Fruit fly (Drosophila melanogaster) whole organism, embryonic: ENCODE measurements around the gene Ilp1.

Experiments used
- CG2678 ChIP-seq: fragments of 200-800 bp; sonication (Bioruptor generic); optimal IDR thresholded peaks from 3 replicates; lab custom pipeline; 2019; ENCODE audit warnings: missing biosample characterization, mild to moderate bottlenecking, missing genetic modification characterization, moderate library complexity
- CG32532 ChIP-seq: fragments of 200-800 bp; sonication (Bioruptor generic); IDR thresholded peaks from 2 replicates; pipeline ENCODE4 v1.3.6; 2022; ENCODE audit warnings: missing biosample characterization, missing genetic modification characterization
- HLHmδ ChIP-seq: fragments of 200-800 bp; sonication (Bioruptor generic); optimal IDR thresholded peaks from 2 replicates; lab custom pipeline; 2018; ENCODE audit warnings: missing biosample characterization, mild to moderate bottlenecking, missing genetic modification characterization, moderate library complexity
- Poxn ChIP-seq: fragments of 200-800 bp; sonication (Bioruptor generic); IDR thresholded peaks from 2 replicates; pipeline ENCODE4 v1.3.6; 2022; ENCODE audit warnings: missing biosample characterization, missing genetic modification characterization
- ci ChIP-seq: fragments of 200-800 bp; sonication (Bioruptor generic); IDR thresholded peaks from 3 replicates; pipeline ENCODE4 v1.3.6; 2022; ENCODE audit warnings: missing biosample characterization, missing genetic modification characterization
- ham ChIP-seq: fragments of 200-800 bp; sonication (Bioruptor generic); IDR thresholded peaks from 2 replicates; pipeline ENCODE4 v1.3.6; 2022; ENCODE audit warnings: missing biosample characterization, missing genetic modification characterization
- hkb ChIP-seq, 2 experiments: fragments of 200-800 bp in 1 of 2; fragments of >200 bp in 1 of 2; sonication (Bioruptor generic) in 1 of 2; IDR thresholded peaks in 1 of 2; optimal IDR thresholded peaks in 1 of 2; 2 replicates each; pipeline versions ENCODE4 v1.3.6 to Lab custom; 2017 to 2022; ENCODE audit warnings: missing biosample characterization in 1 of 2, missing genetic modification characterization in 1 of 2
- inv ChIP-seq: fragments of 200-800 bp; sonication (Bioruptor generic); IDR thresholded peaks from 2 replicates; pipeline ENCODE4 v1.3.6; 2022; ENCODE audit warnings: missing biosample characterization, missing genetic modification characterization; ENCODE audit not compliant: partially characterized antibody
- ro ChIP-seq: fragments of 200-800 bp; sonication (Bioruptor generic); IDR thresholded peaks from 2 replicates; pipeline ENCODE4 v1.3.6; 2022; ENCODE audit warnings: missing biosample characterization, missing genetic modification characterization
- salm ChIP-seq: fragments of 200-800 bp; sonication (Bioruptor generic); optimal IDR thresholded peaks from 2 replicates; lab custom pipeline; 2018; ENCODE audit warnings: missing biosample characterization, mild to moderate bottlenecking, missing genetic modification characterization
- sisA ChIP-seq: fragments of 200-800 bp; sonication (Bioruptor generic); IDR thresholded peaks from 2 replicates; pipeline ENCODE4 v1.3.6; 2022; ENCODE audit warnings: missing biosample characterization, missing genetic modification characterization
- slbo ChIP-seq: fragments of 200-800 bp; sonication (Bioruptor generic); IDR thresholded peaks from 2 replicates; pipeline ENCODE4 v1.3.6; 2022; ENCODE audit warnings: missing biosample characterization, missing genetic modification characterization
- tap ChIP-seq: fragments of 200-800 bp; optimal IDR thresholded peaks from 3 replicates; lab custom pipeline; 2019; ENCODE audit warnings: missing biosample characterization, mild to moderate bottlenecking, missing genetic modification characterization, moderate library complexity
- tna ChIP-seq: fragments of 200-800 bp; sonication (Bioruptor generic); IDR thresholded peaks from 2 replicates; pipeline ENCODE4 v1.3.6; 2022; ENCODE audit warnings: missing biosample characterization, missing genetic modification characterization; ENCODE audit not compliant: partially characterized antibody

Gene Ilp1

DNA sequence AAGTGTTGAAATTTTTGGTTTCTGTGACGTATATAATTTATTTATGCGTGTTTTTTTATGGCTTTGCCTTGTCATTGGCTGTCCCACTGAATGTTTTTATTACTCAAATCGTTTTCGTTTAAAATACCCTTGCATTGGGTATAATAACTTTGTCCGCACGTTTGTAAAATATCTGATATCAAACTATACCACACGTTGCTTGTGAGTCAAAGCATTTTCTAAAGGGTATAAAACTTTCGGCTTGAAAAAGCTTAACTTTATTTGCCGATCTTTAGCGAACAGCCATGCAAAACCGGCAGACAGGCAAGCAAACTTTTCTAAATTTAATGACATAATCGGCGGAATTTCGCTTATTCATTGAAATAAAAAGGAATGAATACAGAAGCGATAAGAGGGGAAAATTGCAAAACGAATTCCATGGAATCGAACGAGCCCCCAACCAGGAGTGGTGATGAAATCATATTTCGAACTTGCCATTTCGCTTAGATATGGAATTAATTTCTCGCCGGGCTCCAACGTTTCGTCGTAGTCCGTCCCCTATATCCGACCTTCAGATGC, 49.3 kb downstream of the Ilp1 start (continued):
- TF ChIP-seq slbo, result peak; percentile 76
- TF ChIP-seq hkb (optimal IDR thresholded peaks at IDR 0.05; lab: Kevin White, UChicago), result no peak
- peak; percentile 53; the same call in 1 of the 2 replicates for TF ChIP-seq hkb (GFP tag; IDR thresholded peaks at IDR 0.05; lab: Robert Waterston, UW)
- TF ChIP-seq tna (GFP tag; lab: Robert Waterston, UW), result no peak
- no peak for TF ChIP-seq Poxn
- no peak for TF ChIP-seq inv
- TF ChIP-seq CG32532, result peak; percentile 71
- peak; percentile 69 for TF ChIP-seq CG2678 (tag; lab: Kevin White, UChicago)
- TF ChIP-seq ci (GFP tag; lab: Robert Waterston, UW), result peak; percentile 38; the same call in 1 of the 3 replicates
- TF ChIP-seq ro, result no peak
- peak; percentile 35; the same call in 1 of the 2 replicates for TF ChIP-seq sisA
- no peak for TF ChIP-seq HLHmδ (GFP tag; lab: Kevin White, UChicago)
- no peak for TF ChIP-seq salm (tag; lab: Kevin White, UChicago)
- TF ChIP-seq ham (GFP tag; lab: Robert Waterston, UW), result no peak
- peak; percentile 57 for TF ChIP-seq tap
